Fruit fly (Drosophila melanogaster) whole organism, embryonic: ENCODE data around the gene CG42487.

Source experiments
- Abd-B ChIP-seq: fragments of 200-800 bp; sonication (Bioruptor generic); optimal IDR thresholded peaks from 2 replicates; lab custom pipeline; 2018; ENCODE audit warnings: missing biosample characterization, mild to moderate bottlenecking, missing genetic modification characterization, moderate library complexity
- Atf3 ChIP-seq: fragments of 200-800 bp; sonication (Bioruptor generic); optimal IDR thresholded peaks from 3 replicates; lab custom pipeline; 2016; ENCODE audit warnings: missing biosample characterization, missing genetic modification characterization
- CG10959 ChIP-seq: fragments of 200-800 bp; sonication (Bioruptor generic); IDR thresholded peaks from 2 replicates; pipeline ENCODE4 v1.3.6; 2022; ENCODE audit warnings: missing biosample characterization, missing genetic modification characterization
- CG11695 ChIP-seq: fragments of 200-800 bp; sonication (Bioruptor generic); IDR thresholded peaks from 3 replicates; pipeline ENCODE4 v1.3.6; 2022; ENCODE audit warnings: missing biosample characterization, missing genetic modification characterization
- CG14441 ChIP-seq: fragments of 200-800 bp; sonication (Bioruptor generic); IDR thresholded peaks from 2 replicates; pipeline ENCODE4 v1.3.6; 2022; ENCODE audit warnings: missing biosample characterization, missing genetic modification characterization
- CG14965 ChIP-seq: fragments of 200-800 bp; sonication (Bioruptor generic); optimal IDR thresholded peaks from 2 replicates; lab custom pipeline; 2016; ENCODE audit warnings: missing biosample characterization, missing genetic modification characterization, borderline replicate concordance
- CG1603 ChIP-seq: fragments of 200-800 bp; sonication (Bioruptor generic); optimal IDR thresholded peaks from 2 replicates; lab custom pipeline; 2019; ENCODE audit warnings: missing biosample characterization, mild to moderate bottlenecking, missing genetic modification characterization, moderate library complexity
- CG17612 ChIP-seq: fragments of 200-800 bp; sonication (Bioruptor generic); IDR thresholded peaks from 2 replicates; pipeline ENCODE4 v1.3.6; 2022; ENCODE audit warnings: missing biosample characterization, missing genetic modification characterization
- CG17802 ChIP-seq: fragments of 200-800 bp; sonication (Bioruptor generic); optimal IDR thresholded peaks from 2 replicates; lab custom pipeline; 2018; ENCODE audit warnings: missing biosample characterization, mild to moderate bottlenecking, missing genetic modification characterization, moderate library complexity
- CG30431 ChIP-seq: fragments of 200-800 bp; sonication (Bioruptor generic); optimal IDR thresholded peaks from 2 replicates; lab custom pipeline; 2017; ENCODE audit warnings: missing biosample characterization, missing genetic modification characterization
- CG3838 ChIP-seq: fragments of 200-800 bp; sonication (Bioruptor generic); optimal IDR thresholded peaks from 3 replicates; lab custom pipeline; 2016; ENCODE audit warnings: missing biosample characterization, missing genetic modification characterization
- CG4707 ChIP-seq: fragments of 200-800 bp; sonication (Bioruptor generic); optimal IDR thresholded peaks from 2 replicates; lab custom pipeline; 2018; ENCODE audit warnings: missing biosample characterization, mild to moderate bottlenecking, missing genetic modification characterization, moderate library complexity
- CG4730 ChIP-seq: fragments of 200-800 bp; sonication (Bioruptor generic); IDR thresholded peaks from 2 replicates; pipeline ENCODE4 v1.3.6; 2022; ENCODE audit warnings: missing biosample characterization, missing genetic modification characterization
- CG8388 ChIP-seq: fragments of 200-800 bp; sonication (Bioruptor generic); optimal IDR thresholded peaks from 2 replicates; lab custom pipeline; 2019; ENCODE audit warnings: missing biosample characterization, mild to moderate bottlenecking, missing genetic modification characterization, moderate library complexity
- CG9876 ChIP-seq: fragments of 200-800 bp; sonication (Bioruptor generic); optimal IDR thresholded peaks from 2 replicates; lab custom pipeline; 2016; ENCODE audit warnings: missing biosample characterization, missing genetic modification characterization
- CG9932 ChIP-seq: fragments of 200-800 bp; sonication (Bioruptor generic); IDR thresholded peaks from 2 replicates; pipeline ENCODE4 v1.3.6; 2022; ENCODE audit warnings: missing biosample characterization, missing genetic modification characterization
- CTCF ChIP-seq: fragments of 200-800 bp; sonication (Bioruptor generic); optimal IDR thresholded peaks from 2 replicates; lab custom pipeline; 2017; ENCODE audit warnings: missing biosample characterization, mild to moderate bottlenecking, missing genetic modification characterization, moderate library complexity
- Dek ChIP-seq: fragments of 200-800 bp; sonication (Bioruptor generic); optimal IDR thresholded peaks from 3 replicates; lab custom pipeline; 2019; ENCODE audit warnings: missing biosample characterization, mild to moderate bottlenecking, missing genetic modification characterization, moderate library complexity
- Dref ChIP-seq: fragments of 200-800 bp; sonication (Bioruptor generic); IDR thresholded peaks from 2 replicates; pipeline ENCODE4 v1.3.6; 2022; ENCODE audit warnings: missing biosample characterization, missing genetic modification characterization
- Lhr ChIP-seq: fragments of 200-800 bp; sonication (Bioruptor generic); optimal IDR thresholded peaks from 3 replicates; lab custom pipeline; 2017; ENCODE audit warnings: mild to moderate bottlenecking, missing biosample characterization, missing genetic modification reagents, missing genetic modification characterization
- MESR4 ChIP-seq: fragments of 200-800 bp; sonication (Bioruptor generic); optimal IDR thresholded peaks from 2 replicates; lab custom pipeline; 2018; ENCODE audit warnings: missing biosample characterization, mild to moderate bottlenecking, missing genetic modification characterization, moderate library complexity
- Mad ChIP-seq: fragments of 200-800 bp; sonication (Bioruptor generic); optimal IDR thresholded peaks from 2 replicates; lab custom pipeline; 2016; ENCODE audit warnings: missing biosample characterization, missing genetic modification characterization
- Mrtf ChIP-seq: fragments of 200-800 bp; sonication (Bioruptor generic); IDR thresholded peaks from 3 replicates; pipeline ENCODE4 v1.3.6; 2022; ENCODE audit warnings: missing biosample characterization, missing genetic modification characterization
- NFAT ChIP-seq: fragments of 200-800 bp; sonication (Bioruptor generic); IDR thresholded peaks from 2 replicates; pipeline ENCODE4 v1.3.6; 2022; ENCODE audit warnings: missing biosample characterization, missing genetic modification characterization
- PHDP ChIP-seq: fragments of 200-800 bp; sonication (Bioruptor generic); optimal IDR thresholded peaks from 3 replicates; lab custom pipeline; 2018; ENCODE audit warnings: missing biosample characterization, mild to moderate bottlenecking, missing genetic modification characterization, moderate library complexity
- Ptx1 ChIP-seq: fragments of 200-800 bp; sonication (Bioruptor generic); IDR thresholded peaks from 2 replicates; pipeline ENCODE4 v1.3.6; 2022; ENCODE audit warnings: missing biosample characterization, missing genetic modification characterization
- Sox102F ChIP-seq: fragments of 200-800 bp; sonication (Bioruptor generic); optimal IDR thresholded peaks from 2 replicates; lab custom pipeline; 2018; ENCODE audit warnings: missing biosample characterization, mild to moderate bottlenecking, missing genetic modification characterization, moderate library complexity
- Trl ChIP-seq, 3 experiments: fragments of >200 bp in 2 of 3; fragments of 200-800 bp in 1 of 3; sonication (Bioruptor generic) in 1 of 3; optimal IDR thresholded peaks; 2 replicates in 1 of 3; 3 replicates in 2 of 3; lab custom pipeline; 2016 to 2017; ENCODE audit warnings: missing biosample characterization in 1 of 3, missing genetic modification characterization in 1 of 3
- Usf ChIP-seq: fragments of 200-800 bp; sonication (Bioruptor generic); optimal IDR thresholded peaks from 2 replicates; lab custom pipeline; 2017; ENCODE audit warnings: missing genotype, missing biosample characterization, missing genetic modification characterization
- al ChIP-seq: fragments of 200-800 bp; sonication (Bioruptor generic); IDR thresholded peaks from 2 replicates; pipeline ENCODE4 v1.3.6; 2022; ENCODE audit warnings: missing biosample characterization, missing genetic modification characterization
- ap ChIP-seq: fragments of 200-800 bp; sonication (Bioruptor generic); IDR thresholded peaks from 2 replicates; pipeline ENCODE4 v1.3.6; 2022; ENCODE audit warnings: missing biosample characterization, missing genetic modification characterization
- bbx ChIP-seq: fragments of 200-800 bp; sonication (Bioruptor generic); IDR thresholded peaks from 2 replicates; pipeline ENCODE4 v1.3.6; 2022; ENCODE audit warnings: missing biosample characterization, missing genetic modification characterization; ENCODE audit not compliant: partially characterized antibody
- cato ChIP-seq: fragments of 200-800 bp; sonication (Bioruptor generic); optimal IDR thresholded peaks from 2 replicates; lab custom pipeline; 2016; ENCODE audit warnings: missing biosample characterization, missing genetic modification characterization, borderline replicate concordance
- chif ChIP-seq, 2 experiments: fragments of 200-800 bp; sonication (Bioruptor generic); optimal IDR thresholded peaks; 3 replicates each; lab custom pipeline; 2016; ENCODE audit warnings: missing biosample characterization in 2 of 2, missing genetic modification characterization in 2 of 2
- disco-r ChIP-seq: fragments of 200-800 bp; sonication (Bioruptor generic); optimal IDR thresholded peaks from 2 replicates; lab custom pipeline; 2016; ENCODE audit warnings: missing biosample characterization, missing genetic modification characterization
- dpn ChIP-seq, 2 experiments: fragments of 200-800 bp; sonication (Bioruptor generic); optimal IDR thresholded peaks; 3 replicates each; lab custom pipeline; 2016; ENCODE audit warnings: missing biosample characterization in 2 of 2, missing genetic modification characterization in 2 of 2
- fd64A ChIP-seq: fragments of 200-800 bp; sonication (Bioruptor generic); optimal IDR thresholded peaks from 3 replicates; lab custom pipeline; 2018; ENCODE audit warnings: missing biosample characterization, mild to moderate bottlenecking, missing genetic modification characterization
- grn ChIP-seq: fragments of 200-800 bp; sonication (Bioruptor generic); optimal IDR thresholded peaks from 3 replicates; lab custom pipeline; 2017; ENCODE audit warnings: missing biosample characterization, missing genetic modification characterization
- gt ChIP-seq: fragments of 200-800 bp; sonication (Bioruptor generic); IDR thresholded peaks from 2 replicates; pipeline ENCODE4 v1.3.6; 2022; ENCODE audit warnings: missing biosample characterization, missing genetic modification characterization
- hth ChIP-seq: fragments of >200 bp; optimal IDR thresholded peaks from 2 replicates; lab custom pipeline; 2017; ENCODE audit warnings: inconsistent platforms
- kah ChIP-seq: fragments of 200-800 bp; sonication (Bioruptor generic); optimal IDR thresholded peaks from 2 replicates; lab custom pipeline; 2018; ENCODE audit warnings: missing biosample characterization, mild to moderate bottlenecking, missing genetic modification characterization
- org-1 ChIP-seq: fragments of 200-800 bp; sonication (Bioruptor generic); optimal IDR thresholded peaks from 2 replicates; lab custom pipeline; 2017; ENCODE audit warnings: missing biosample characterization, missing genetic modification characterization
- prd ChIP-seq, 3 experiments: fragments of >200 bp in 2 of 3; fragments of 200-800 bp in 1 of 3; sonication (Bioruptor generic) in 1 of 3; optimal IDR thresholded peaks in 2 of 3; IDR thresholded peaks in 1 of 3; 2 replicates in 2 of 3; 3 replicates in 1 of 3; pipeline versions ENCODE4 v1.3.6 to Lab custom; 2017 to 2022; ENCODE audit warnings: missing biosample characterization in 1 of 3, missing genetic modification characterization in 1 of 3
- run ChIP-seq: fragments of 200-800 bp; sonication (Bioruptor generic); optimal IDR thresholded peaks from 3 replicates; lab custom pipeline; 2018; ENCODE audit warnings: missing biosample characterization, mild to moderate bottlenecking, missing genetic modification characterization
- slou ChIP-seq: fragments of 200-800 bp; sonication (Bioruptor generic); optimal IDR thresholded peaks from 3 replicates; lab custom pipeline; 2016; ENCODE audit warnings: missing biosample characterization, missing genetic modification characterization
- sob ChIP-seq: fragments of 200-800 bp; sonication (Bioruptor generic); IDR thresholded peaks from 2 replicates; pipeline ENCODE4 v1.3.6; 2022; ENCODE audit warnings: missing biosample characterization, missing genetic modification characterization
- sqz ChIP-seq: fragments of 200-800 bp; sonication (Bioruptor generic); optimal IDR thresholded peaks from 3 replicates; lab custom pipeline; 2018; ENCODE audit warnings: missing biosample characterization, mild to moderate bottlenecking, missing genetic modification characterization
- toy ChIP-seq: fragments of 200-800 bp; sonication (Bioruptor generic); IDR thresholded peaks from 2 replicates; pipeline ENCODE4 v1.3.6; 2022; ENCODE audit warnings: missing biosample characterization, missing genetic modification characterization
- wdn ChIP-seq: fragments of 200-800 bp; sonication (Bioruptor generic); IDR thresholded peaks from 2 replicates; pipeline ENCODE4 v1.3.6; 2022; ENCODE audit warnings: missing biosample characterization, missing genetic modification characterization

The CG42487 gene

dm6 chr3R:27988647-27989430, 29.8 kb upstream of the CG42487 start (continued):
- TF ChIP-seq CG11695 (no peak), prd (optimal IDR thresholded peaks at IDR 0.05; lab: Kevin White, UChicago) (no peak), prd (GFP tag; IDR thresholded peaks at IDR 0.05; lab: Robert Waterston, UW) (peak; percentile 53; the same call in 2 of the 3 replicates), CG17612 (no peak; the same call in 1 of the 2 replicates), bbx (GFP tag; lab: Robert Waterston, UW) (no peak), wdn (peak; percentile 46; the same call in 1 of the 2 replicates), CG3838 (no peak), grn (no peak), Usf (peak; percentile 13), Abd-B (GFP tag; lab: Kevin White, UChicago) (peak; percentile 42), sob (peak; percentile 18; the same call in 1 of the 2 replicates), toy (GFP tag; lab: Robert Waterston, UW) (no peak), chif (GFP tag; optimal IDR thresholded peaks at IDR 0.05; lab: Kevin White, UChicago) (peak in 1 of 2 experiments; percentile 53), CG1603 (peak; percentile 47), CTCF (peak; percentile 56), hth (lab: Kevin White, UChicago) (no peak), Sox102F (GFP tag; lab: Kevin White, UChicago) (peak; percentile 4), Ptx1 (GFP tag; lab: Robert Waterston, UW) (peak; percentile 54; the same call in 1 of the 2 replicates), al (no peak), disco-r (GFP tag; lab: Kevin White, UChicago) (no peak), sqz (GFP tag; lab: Kevin White, UChicago) (no peak), Trl (optimal IDR thresholded peaks at IDR 0.05; lab: Kevin White, UChicago) (peak; percentile 73 to 82), Trl (GFP tag; optimal IDR thresholded peaks at IDR 0.05; lab: Kevin White, UChicago) (peak; percentile 4), Mad (GFP tag; lab: Kevin White, UChicago) (no peak), CG9932 (peak; percentile 69), CG10959 (GFP tag; lab: Robert Waterston, UW) (no peak), Atf3 (GFP tag; lab: Kevin White, UChicago) (no peak), Mrtf (GFP tag; lab: Robert Waterston, UW) (peak; percentile 38; the same call in 1 of the 3 replicates), CG4707 (GFP tag; lab: Kevin White, UChicago) (peak; percentile 80), gt (GFP tag; lab: Robert Waterston, UW) (no peak), CG17802 (tag; lab: Kevin White, UChicago) (no peak), dpn (GFP tag; optimal IDR thresholded peaks at IDR 0.05; lab: Kevin White, UChicago) (peak in 1 of 2 experiments; percentile 11), cato (peak; percentile 38), MESR4 (GFP tag; lab: Kevin White, UChicago) (no peak), CG8388 (peak; percentile 29), org-1 (peak; percentile 32), slou (GFP tag; lab: Kevin White, UChicago) (no peak), Dref (GFP tag; lab: Robert Waterston, UW) (no peak), CG30431 (peak; percentile 40), PHDP (tag; lab: Kevin White, UChicago) (peak; percentile 15), fd64A (GFP tag; lab: Kevin White, UChicago) (no peak), CG4730 (GFP tag; lab: Robert Waterston, UW) (peak; percentile 48), CG9876 (GFP tag; lab: Kevin White, UChicago) (peak; percentile 45), run (tag; lab: Kevin White, UChicago) (no peak), kah (GFP tag; lab: Kevin White, UChicago) (no peak), Lhr (GFP tag; lab: Kevin White, UChicago) (no peak), ap (no peak), CG14965 (GFP tag; lab: Kevin White, UChicago) (no peak), CG14441 (GFP tag; lab: Robert Waterston, UW) (peak; percentile 58), NFAT (GFP tag; lab: Robert Waterston, UW) (peak; percentile 64), Dek (no peak)
